Worm (Caenorhabditis elegans) whole organism, young adult: ENCODE measurements around the gene tub-1.

Source experiments
- B0019.2 ChIP-seq: fragments of 200-800 bp; sonication (Bioruptor generic); conservative IDR thresholded peaks from 2 replicates; pipeline ENCODE4 v1.3.6; 2022; ENCODE audit warnings: missing genetic modification reagents, missing genetic modification characterization, missing compliant biosample characterization
- B0336.3 ChIP-seq: fragments of 200-800 bp; sonication (Bioruptor generic); IDR thresholded peaks from 2 replicates; pipeline ENCODE4 v1.3.6; 2022; ENCODE audit warnings: missing genetic modification characterization, missing compliant biosample characterization
- D2030.7 ChIP-seq: fragments of 200-800 bp; sonication (Bioruptor generic); IDR thresholded peaks from 2 replicates; pipeline ENCODE4 v1.3.6; 2022; ENCODE audit warnings: missing genetic modification reagents, missing genetic modification characterization, missing compliant biosample characterization
- F10E7.11 ChIP-seq: sonication (generic microtip); optimal IDR thresholded peaks from 2 replicates; lab custom pipeline; 2017; ENCODE audit warnings: mild to moderate bottlenecking, missing genetic modification characterization, moderate library complexity, missing compliant biosample characterization
- F23B12.7 ChIP-seq: sonication (generic microtip); optimal IDR thresholded peaks from 2 replicates; lab custom pipeline; 2017; ENCODE audit warnings: missing genetic modification characterization, mild to moderate bottlenecking, missing compliant biosample characterization, antibody characterized with exemption, moderate library complexity; ENCODE audit not compliant: insufficient read depth
- F39B2.1 ChIP-seq: fragments of 200-800 bp; sonication (Bioruptor generic); IDR thresholded peaks from 2 replicates; pipeline ENCODE4 v1.3.6; 2022; ENCODE audit warnings: missing genetic modification reagents, missing genetic modification characterization, missing compliant biosample characterization
- F49E8.2 ChIP-seq: sonication (generic microtip); optimal IDR thresholded peaks from 3 replicates; lab custom pipeline; 2017; ENCODE audit warnings: missing genetic modification characterization, mild to moderate bottlenecking, missing compliant biosample characterization, antibody characterized with exemption, moderate library complexity; ENCODE audit not compliant: insufficient read depth
- F52B5.7 ChIP-seq: sonication (generic microtip); optimal IDR thresholded peaks from 2 replicates; lab custom pipeline; 2016; ENCODE audit warnings: mild to moderate bottlenecking, missing genetic modification characterization, missing compliant biosample characterization
- T07F8.4 ChIP-seq: sonication (generic microtip); optimal IDR thresholded peaks from 2 replicates; lab custom pipeline; 2016; ENCODE audit warnings: mild to moderate bottlenecking, missing genetic modification characterization, moderate library complexity, missing compliant biosample characterization
- Y53F4B.3 ChIP-seq: fragments of 200-800 bp; sonication (Bioruptor generic); IDR thresholded peaks from 2 replicates; pipeline ENCODE4 v1.3.6; 2022; ENCODE audit warnings: missing genetic modification reagents, missing genetic modification characterization, missing compliant biosample characterization
- Y79H2A.3 ChIP-seq: fragments of 200-800 bp; sonication (Bioruptor generic); conservative IDR thresholded peaks from 2 replicates; pipeline ENCODE4 v1.3.6; 2022; ENCODE audit warnings: missing genetic modification reagents, missing genetic modification characterization, missing compliant biosample characterization
- akir-1 ChIP-seq: fragments of 200-800 bp; sonication (Bioruptor generic); optimal IDR thresholded peaks from 2 replicates; lab custom pipeline; 2018; ENCODE audit warnings: mild to moderate bottlenecking, missing genetic modification characterization, moderate library complexity, missing compliant biosample characterization
- aptf-3 ChIP-seq: fragments of 200-800 bp; sonication (Bioruptor generic); IDR thresholded peaks from 2 replicates; pipeline ENCODE4 v1.3.6; 2022; ENCODE audit warnings: missing genetic modification characterization, missing compliant biosample characterization
- athp-1 ChIP-seq: sonication (generic microtip); optimal IDR thresholded peaks from 2 replicates; lab custom pipeline; 2017; ENCODE audit warnings: mild to moderate bottlenecking, missing genetic modification characterization, missing compliant biosample characterization
- bed-1 ChIP-seq: fragments of 200-800 bp; sonication (Bioruptor generic); IDR thresholded peaks from 2 replicates; pipeline ENCODE4 v1.3.6; 2022; ENCODE audit warnings: missing genetic modification reagents, missing genetic modification characterization, missing compliant biosample characterization
- ceh-40 ChIP-seq: fragments of 200-800 bp; sonication (Bioruptor generic); IDR thresholded peaks from 2 replicates; pipeline ENCODE4 v1.3.6; 2022; ENCODE audit warnings: missing genetic modification characterization, missing compliant biosample characterization
- efl-1 ChIP-seq: fragments of 150-350 bp; optimal IDR thresholded peaks from 2 replicates; lab custom pipeline; 2014; ENCODE audit warnings: missing biosample characterization, missing genetic modification reagents, missing genetic modification characterization
- ekl-4 ChIP-seq: fragments of 200-800 bp; sonication (Bioruptor generic); IDR thresholded peaks from 2 replicates; pipeline ENCODE4 v1.3.6; 2022; ENCODE audit warnings: missing genetic modification reagents, missing genetic modification characterization, missing compliant biosample characterization
- gei-17 ChIP-seq: fragments of 200-800 bp; sonication (Bioruptor generic); optimal IDR thresholded peaks from 2 replicates; lab custom pipeline; 2018; ENCODE audit warnings: mild to moderate bottlenecking, missing genetic modification characterization, missing compliant biosample characterization
- hlh-12 ChIP-seq: sonication (generic microtip); optimal IDR thresholded peaks from 2 replicates; lab custom pipeline; 2016; ENCODE audit warnings: missing genetic modification characterization, missing compliant biosample characterization
- hlh-26 ChIP-seq: fragments of 200-800 bp; sonication (Bioruptor generic); conservative IDR thresholded peaks from 2 replicates; pipeline ENCODE4 v1.3.6; 2022; ENCODE audit warnings: missing genetic modification reagents, missing genetic modification characterization, missing compliant biosample characterization
- hmg-20 ChIP-seq: fragments of 200-800 bp; sonication (Bioruptor generic); IDR thresholded peaks from 2 replicates; pipeline ENCODE4 v1.3.6; 2022; ENCODE audit warnings: missing genetic modification reagents, missing genetic modification characterization, missing compliant biosample characterization
- hsf-1 ChIP-seq: fragments of 200-800 bp; sonication (Bioruptor generic); IDR thresholded peaks from 2 replicates; pipeline ENCODE4 v1.3.6; 2022; ENCODE audit warnings: missing genetic modification reagents, missing genetic modification characterization, missing compliant biosample characterization
- lin-35 ChIP-seq, 3 experiments: fragments of 150-350 bp in 2 of 3; sonication (generic microtip) in 1 of 3; optimal IDR thresholded peaks; 2 replicates each; lab custom pipeline; 2014 to 2018; ENCODE audit warnings: missing biosample characterization in 3 of 3, missing genetic modification characterization in 3 of 3, missing genetic modification reagents in 3 of 3
- lsy-27 ChIP-seq: sonication (generic microtip); optimal IDR thresholded peaks from 2 replicates; lab custom pipeline; 2017; ENCODE audit warnings: missing genetic modification characterization, mild to moderate bottlenecking, missing compliant biosample characterization, antibody characterized with exemption, missing genotype, borderline replicate concordance; ENCODE audit not compliant: insufficient read depth
- madf-6 ChIP-seq: fragments of 200-800 bp; sonication (Bioruptor generic); IDR thresholded peaks from 2 replicates; pipeline ENCODE4 v1.3.6; 2022; ENCODE audit warnings: missing genetic modification reagents, missing genetic modification characterization, missing compliant biosample characterization
- madf-8 ChIP-seq: fragments of 200-800 bp; sonication (Bioruptor generic); conservative IDR thresholded peaks from 2 replicates; pipeline ENCODE4 v1.3.6; 2022; ENCODE audit warnings: missing genetic modification reagents, missing genetic modification characterization, missing compliant biosample characterization
- mel-28 ChIP-seq: sonication (generic microtip); optimal IDR thresholded peaks from 2 replicates; lab custom pipeline; 2016; ENCODE audit warnings: borderline replicate concordance, mild to moderate bottlenecking, missing genetic modification characterization, missing compliant biosample characterization
- nfya-1 ChIP-seq: sonication (generic microtip); optimal IDR thresholded peaks from 2 replicates; lab custom pipeline; 2017; ENCODE audit warnings: antibody characterized with exemption, missing compliant biosample characterization, missing genetic modification characterization, borderline replicate concordance; ENCODE audit not compliant: insufficient read depth
- nhr-120 ChIP-seq: fragments of 200-800 bp; sonication (Bioruptor generic); IDR thresholded peaks from 2 replicates; pipeline ENCODE4 v1.3.6; 2022; ENCODE audit warnings: missing genetic modification characterization, missing compliant biosample characterization
- nhr-90 ChIP-seq: sonication (generic microtip); optimal IDR thresholded peaks from 2 replicates; lab custom pipeline; 2016; ENCODE audit warnings: missing genotype, mild to moderate bottlenecking, missing genetic modification characterization, missing compliant biosample characterization
- pbrm-1 ChIP-seq: fragments of 200-800 bp; sonication (Bioruptor generic); IDR thresholded peaks from 2 replicates; pipeline ENCODE4 v1.3.6; 2022; ENCODE audit warnings: missing genetic modification reagents, missing genetic modification characterization, missing compliant biosample characterization
- pha-4 ChIP-seq: fragments of 150-350 bp; sonication (generic microtip); optimal IDR thresholded peaks from 2 replicates; lab custom pipeline; 2014; ENCODE audit warnings: missing biosample characterization, missing genetic modification reagents, missing genetic modification characterization
- rec-8 ChIP-seq, 2 experiments: sonication (generic microtip); optimal IDR thresholded peaks; 2 replicates each; lab custom pipeline; 2016; ENCODE audit warnings: mild to moderate bottlenecking in 2 of 2, missing genetic modification characterization in 2 of 2, missing genetic modification reagents in 2 of 2, missing genotype in 2 of 2, missing biosample characterization in 1 of 2, missing compliant biosample characterization in 1 of 2, moderate library complexity in 1 of 2
- repo-1 ChIP-seq: sonication (generic microtip); optimal IDR thresholded peaks from 2 replicates; lab custom pipeline; 2017; ENCODE audit warnings: mild to moderate bottlenecking, missing genetic modification characterization, missing compliant biosample characterization
- snpc-1.3 ChIP-seq: sonication (generic microtip); optimal IDR thresholded peaks from 2 replicates; lab custom pipeline; 2017; ENCODE audit warnings: missing genetic modification characterization, mild to moderate bottlenecking, missing compliant biosample characterization, antibody characterized with exemption, moderate library complexity, missing genotype, missing genetic modification reagents; ENCODE audit not compliant: insufficient read depth
- snpc-3.4 ChIP-seq: sonication (generic microtip); optimal IDR thresholded peaks from 2 replicates; lab custom pipeline; 2017; ENCODE audit warnings: missing genetic modification characterization, mild to moderate bottlenecking, missing compliant biosample characterization, antibody characterized with exemption, moderate library complexity, missing genotype, missing genetic modification reagents
- snpc-4 ChIP-seq, 5 experiments: fragments of 150-350 bp in 1 of 5; sonication (generic microtip) in 4 of 5; optimal IDR thresholded peaks; 2 replicates each; lab custom pipeline; 2014 to 2018; ENCODE audit warnings: missing genetic modification characterization in 5 of 5, missing biosample characterization in 3 of 5, antibody characterized with exemption in 2 of 5, mild to moderate bottlenecking in 2 of 5, missing compliant biosample characterization in 2 of 5, missing genotype in 2 of 5, moderate library complexity in 2 of 5, missing genetic modification reagents in 1 of 5
- tbp1 ChIP-seq: fragments of 200-800 bp; sonication (Bioruptor generic); optimal IDR thresholded peaks from 2 replicates; lab custom pipeline; 2018; ENCODE audit warnings: mild to moderate bottlenecking, missing genetic modification characterization, missing compliant biosample characterization
- tlf-1 ChIP-seq: fragments of 200-800 bp; sonication (Bioruptor generic); optimal IDR thresholded peaks from 2 replicates; lab custom pipeline; 2018; ENCODE audit warnings: mild to moderate bottlenecking, missing genetic modification characterization, missing compliant biosample characterization
- unc-62 ChIP-seq: fragments of 150-350 bp; optimal IDR thresholded peaks from 2 replicates; lab custom pipeline; 2014; ENCODE audit warnings: missing biosample characterization, missing genetic modification reagents, missing genetic modification characterization
- xnd-1 ChIP-seq: sonication (generic microtip); optimal IDR thresholded peaks from 2 replicates; lab custom pipeline; 2016; ENCODE audit warnings: missing genotype, missing genetic modification reagents, missing genetic modification characterization, missing compliant biosample characterization
- zfh-2 ChIP-seq: fragments of 200-800 bp; sonication (Bioruptor generic); conservative IDR thresholded peaks from 2 replicates; pipeline ENCODE4 v1.3.6; 2022; ENCODE audit warnings: missing genetic modification reagents, missing genetic modification characterization, missing compliant biosample characterization
- ztf-18 ChIP-seq: sonication (generic microtip); optimal IDR thresholded peaks from 2 replicates; lab custom pipeline; 2016; ENCODE audit warnings: missing genotype, mild to moderate bottlenecking, missing genetic modification characterization, missing compliant biosample characterization
- ztf-22 ChIP-seq: fragments of 200-800 bp; sonication (Bioruptor generic); optimal IDR thresholded peaks from 2 replicates; lab custom pipeline; 2018; ENCODE audit warnings: mild to moderate bottlenecking, missing genetic modification characterization, moderate library complexity, missing compliant biosample characterization
- ztf-25 ChIP-seq: fragments of 200-800 bp; sonication (Bioruptor generic); IDR thresholded peaks from 2 replicates; pipeline ENCODE4 v1.3.6; 2022; ENCODE audit warnings: missing genetic modification reagents, missing genetic modification characterization, missing compliant biosample characterization
- ztf-6 ChIP-seq: fragments of 200-800 bp; sonication (Bioruptor generic); IDR thresholded peaks from 2 replicates; pipeline ENCODE4 v1.3.6; 2022; ENCODE audit warnings: missing genetic modification reagents, missing genetic modification characterization, missing compliant biosample characterization

Gene tub-1

ce11 chrII:8141135-8141534, 15.6 kb downstream of the tub-1 start (continued):
- TF ChIP-seq F49E8.2 (tag; lab: Kevin White, UChicago) (no peak), madf-8 (no peak), F52B5.7 (tag; lab: Kevin White, UChicago) (peak; percentile 7), hlh-26 (GFP tag; lab: Robert Waterston, UW) (no peak), T07F8.4 (tag; lab: Kevin White, UChicago) (no peak), tbp1 (peak; percentile 15), D2030.7 (GFP tag; lab: Robert Waterston, UW) (0 out of 2 replicates have a peak, but pooled peaks have one; percentile 28), bed-1 (GFP tag; lab: Robert Waterston, UW) (no peak), xnd-1 (tag; lab: Kevin White, UChicago) (no peak), zfh-2 (GFP tag; lab: Robert Waterston, UW) (no peak), gei-17 (no peak), repo-1 (tag; lab: Kevin White, UChicago) (peak; percentile 15), hlh-12 (no peak), B0019.2 (GFP tag; lab: Robert Waterston, UW) (0 out of 2 replicates have a peak, but pooled peaks have one; percentile 7), tlf-1 (GFP tag; lab: Kevin White, UChicago) (no peak), efl-1 (no peak), ekl-4 (GFP tag; lab: Robert Waterston, UW) (0 out of 2 replicates have a peak, but pooled peaks have one; percentile 29), unc-62 (GFP tag; lab: Kevin White, UChicago) (no peak), aptf-3 (GFP tag; lab: Robert Waterston, UW) (no peak), lin-35 (GFP tag; optimal IDR thresholded peaks at IDR 0.05; lab: Kevin White, UChicago) (no peak), Y53F4B.3 (GFP tag; lab: Robert Waterston, UW) (no peak), ztf-6 (GFP tag; lab: Robert Waterston, UW) (no peak), akir-1 (GFP tag; lab: Kevin White, UChicago) (no peak), madf-6 (GFP tag; lab: Robert Waterston, UW) (peak; percentile 36; the same call in 1 of the 2 replicates), nhr-90 (tag; lab: Kevin White, UChicago) (no peak), F10E7.11 (no peak), ztf-22 (GFP tag; lab: Kevin White, UChicago) (no peak), nhr-120 (GFP tag; lab: Robert Waterston, UW) (no peak), mel-28 (no peak), F39B2.1 (GFP tag; lab: Robert Waterston, UW) (no peak), hmg-20 (GFP tag; lab: Robert Waterston, UW) (no peak), rec-8 (tag; optimal IDR thresholded peaks at IDR 0.05; lab: Kevin White, UChicago) (no peak), nfya-1 (tag; lab: Kevin White, UChicago) (no peak), snpc-3.4 (peak; percentile 19), Y79H2A.3 (no peak), ceh-40 (GFP tag; lab: Robert Waterston, UW) (no peak), snpc-1.3 (tag; lab: Kevin White, UChicago) (no peak), snpc-4 (GFP tag; optimal IDR thresholded peaks at IDR 0.05; lab: Kevin White, UChicago) (no peak), snpc-4 (tag; optimal IDR thresholded peaks at IDR 0.05; lab: Kevin White, UChicago) (peak in 1 of 4 experiments; percentile 3), ztf-25 (no peak), pha-4 (tag; lab: Kevin White, UChicago) (no peak), athp-1 (tag; lab: Kevin White, UChicago) (peak; percentile 22), F23B12.7 (tag; lab: Kevin White, UChicago) (no peak), B0336.3 (GFP tag; lab: Robert Waterston, UW) (peak; percentile 66; the same call in 1 of the 2 replicates), hsf-1 (GFP tag; lab: Robert Waterston, UW) (no peak), ztf-18 (tag; lab: Kevin White, UChicago) (no peak), pbrm-1 (0 out of 2 replicates have a peak, but pooled peaks have one; percentile 37), lsy-27 (tag; lab: Kevin White, UChicago) (no peak)
